Fruit fly (Drosophila melanogaster): ENCODE results near the gene CG32669.

CG32669 gene

dm6 chrX:10877087-10877935 is 32.4 kb upstream of the CG32669 start, which contains the start of gene CG1637 (continued):
- TF ChIP-seq Hmr (GFP tag; optimal IDR thresholded peaks at IDR 0.05), result no peak
- TF ChIP-seq unc-4 (GFP tag; IDR thresholded peaks at IDR 0.05; ENCODE audit: partially characterized antibody), result peak; percentile 65
- TF ChIP-seq al (GFP tag; IDR thresholded peaks at IDR 0.05), result no peak
- peak; percentile 50 for TF ChIP-seq CG1603 (tag; optimal IDR thresholded peaks at IDR 0.05)
- peak; percentile 21 for TF ChIP-seq CG9727 (GFP tag; optimal IDR thresholded peaks at IDR 0.05)
- no peak for TF ChIP-seq CG31388 (GFP tag; optimal IDR thresholded peaks at IDR 0.05)
- no peak for TF ChIP-seq Meics (GFP tag; optimal IDR thresholded peaks at IDR 0.05)
- no peak for TF ChIP-seq Sin3A (optimal IDR thresholded peaks at IDR 0.05)
- peak; percentile 52 for TF ChIP-seq D (optimal IDR thresholded peaks at IDR 0.05)
- no peak for TF ChIP-seq D (GFP tag; optimal IDR thresholded peaks at IDR 0.05)
- no peak for TF ChIP-seq dpn (GFP tag; optimal IDR thresholded peaks at IDR 0.05)
- no peak for TF ChIP-seq CG10321 (GFP tag; IDR thresholded peaks at IDR 0.05)
- 0 out of 3 replicates have a peak, but pooled peaks have one; percentile 52 for TF ChIP-seq mld (GFP tag; IDR thresholded peaks at IDR 0.05; ENCODE audit: partially characterized antibody)
- no peak for TF ChIP-seq gem (tag; optimal IDR thresholded peaks at IDR 0.05)
- no peak for TF ChIP-seq Camta (GFP tag; optimal IDR thresholded peaks at IDR 0.05)
- peak; percentile 64 for TF ChIP-seq hbn (GFP tag; IDR thresholded peaks at IDR 0.05; ENCODE audit: partially characterized antibody)
- peak; percentile 82 for TF ChIP-seq bbx (GFP tag; IDR thresholded peaks at IDR 0.05; ENCODE audit: partially characterized antibody)
- TF ChIP-seq YL-1 (GFP tag; optimal IDR thresholded peaks at IDR 0.05), result peak; percentile 4
- TF ChIP-seq Adf1 (GFP tag; IDR thresholded peaks at IDR 0.05), result no peak
- no peak for TF ChIP-seq Vsx1 (GFP tag; optimal IDR thresholded peaks at IDR 0.05)
- TF ChIP-seq cg (GFP tag; optimal IDR thresholded peaks at IDR 0.05), result no peak
- TF ChIP-seq CG6813 (GFP tag; optimal IDR thresholded peaks at IDR 0.05), result no peak
- TF ChIP-seq zf30C (GFP tag; optimal IDR thresholded peaks at IDR 0.05), result peak; percentile 62
- no peak for TF ChIP-seq run (tag; optimal IDR thresholded peaks at IDR 0.05)
- peak; percentile 86; the same call in 3 of the 4 replicates for TF ChIP-seq chinmo (GFP tag; IDR thresholded peaks at IDR 0.05; ENCODE audit: partially characterized antibody)
- TF ChIP-seq E2f2 (GFP tag; IDR thresholded peaks at IDR 0.05), result peak; percentile 93
- no peak for TF ChIP-seq CG4282 (GFP tag; optimal IDR thresholded peaks at IDR 0.05)
- TF ChIP-seq Bgb (GFP tag; IDR thresholded peaks at IDR 0.05; ENCODE audit: partially characterized antibody), result peak; percentile 74
- peak; percentile 78 for TF ChIP-seq CG13287 (GFP tag; IDR thresholded peaks at IDR 0.05; ENCODE audit: partially characterized antibody)
- TF ChIP-seq CG9876 (GFP tag; optimal IDR thresholded peaks at IDR 0.05), result no peak
- no peak for TF ChIP-seq scrt (GFP tag; optimal IDR thresholded peaks at IDR 0.05)
- TF ChIP-seq nom (GFP tag; optimal IDR thresholded peaks at IDR 0.05), result no peak
- TF ChIP-seq CG17328 (GFP tag; IDR thresholded peaks at IDR 0.05), result no peak
- TF ChIP-seq CG3847 (GFP tag; IDR thresholded peaks at IDR 0.05), result 0 out of 2 replicates have a peak, but pooled peaks have one; percentile 14
- peak; percentile 70; the same call in 2 of the 3 replicates for TF ChIP-seq Opbp (GFP tag; IDR thresholded peaks at IDR 0.05; ENCODE audit: partially characterized antibody)
- TF ChIP-seq CG15073 (GFP tag; optimal IDR thresholded peaks at IDR 0.05), result no peak
- TF ChIP-seq trem (tag; optimal IDR thresholded peaks at IDR 0.05), result peak; percentile 35
- no peak for TF ChIP-seq sim (GFP tag; IDR thresholded peaks at IDR 0.05)
- TF ChIP-seq dmrt99B (tag; optimal IDR thresholded peaks at IDR 0.05), result peak; percentile 42
- peak; percentile 64 for TF ChIP-seq HLH4C (GFP tag; IDR thresholded peaks at IDR 0.05; ENCODE audit: partially characterized antibody)
- peak; percentile 49; the same call in 1 of the 3 replicates for TF ChIP-seq vnd (GFP tag; IDR thresholded peaks at IDR 0.05; ENCODE audit: partially characterized antibody)
- peak; percentile 67 for TF ChIP-seq CG6791 (GFP tag; IDR thresholded peaks at IDR 0.05; ENCODE audit: partially characterized antibody)
- TF ChIP-seq knrl (GFP tag; IDR thresholded peaks at IDR 0.05; ENCODE audit: partially characterized antibody), result peak; percentile 66
- peak; percentile 64 for TF ChIP-seq Sry-δ (GFP tag; optimal IDR thresholded peaks at IDR 0.05)
- peak; percentile 46 for TF ChIP-seq Aef1 (GFP tag; IDR thresholded peaks at IDR 0.05)

Measured in whole organism, embryonic.